Worm (Caenorhabditis elegans) whole organism, young adult: ENCODE data around the gene F55A11.4.

Experiments
- D2030.7 ChIP-seq: fragments of 200-800 bp; sonication (Bioruptor generic); IDR thresholded peaks from 2 replicates; pipeline ENCODE4 v1.3.6; 2022; ENCODE audit warnings: missing genetic modification reagents, missing genetic modification characterization, missing compliant biosample characterization
- F22D6.2 ChIP-seq: sonication (generic microtip); optimal IDR thresholded peaks from 2 replicates; lab custom pipeline; 2016; ENCODE audit warnings: mild to moderate bottlenecking, missing genetic modification characterization, missing compliant biosample characterization
- F23B12.7 ChIP-seq: sonication (generic microtip); optimal IDR thresholded peaks from 2 replicates; lab custom pipeline; 2017; ENCODE audit warnings: missing genetic modification characterization, mild to moderate bottlenecking, missing compliant biosample characterization, antibody characterized with exemption, moderate library complexity; ENCODE audit not compliant: insufficient read depth
- F33H1.4 ChIP-seq: fragments of 200-800 bp; sonication (Bioruptor generic); IDR thresholded peaks from 2 replicates; pipeline ENCODE4 v1.3.6; 2022; ENCODE audit warnings: missing genetic modification reagents, missing genetic modification characterization, missing compliant biosample characterization
- F57C9.4 ChIP-seq: sonication (generic microtip); optimal IDR thresholded peaks from 2 replicates; lab custom pipeline; 2017; ENCODE audit warnings: mild to moderate bottlenecking, missing genetic modification characterization, missing compliant biosample characterization
- K11D2.4 ChIP-seq: fragments of 200-800 bp; sonication (Bioruptor generic); IDR thresholded peaks from 2 replicates; pipeline ENCODE4 v1.3.6; 2022; ENCODE audit warnings: missing genetic modification reagents, missing genetic modification characterization, missing compliant biosample characterization
- K12H6.12 ChIP-seq: fragments of 200-800 bp; sonication (Bioruptor generic); optimal IDR thresholded peaks from 2 replicates; lab custom pipeline; 2018; ENCODE audit warnings: mild to moderate bottlenecking, missing genetic modification characterization, missing compliant biosample characterization
- Y53G8AR.9 ChIP-seq: fragments of 200-800 bp; sonication (Bioruptor generic); conservative IDR thresholded peaks from 2 replicates; pipeline ENCODE4 v1.3.6; 2022; ENCODE audit warnings: missing genetic modification reagents, missing genetic modification characterization, missing compliant biosample characterization
- Y67H2A.10 ChIP-seq: fragments of 200-800 bp; sonication (Bioruptor generic); conservative IDR thresholded peaks from 2 replicates; pipeline ENCODE4 v1.3.6; 2022; ENCODE audit warnings: missing genetic modification reagents, missing genetic modification characterization, missing compliant biosample characterization
- aptf-3 ChIP-seq: fragments of 200-800 bp; sonication (Bioruptor generic); IDR thresholded peaks from 2 replicates; pipeline ENCODE4 v1.3.6; 2022; ENCODE audit warnings: missing genetic modification characterization, missing compliant biosample characterization
- attf-3 ChIP-seq: fragments of 200-800 bp; sonication (Bioruptor generic); conservative IDR thresholded peaks from 2 replicates; pipeline ENCODE4 v1.3.6; 2022; ENCODE audit warnings: missing genetic modification reagents, missing genetic modification characterization, missing compliant biosample characterization
- attf-6 ChIP-seq: fragments of 200-800 bp; sonication (Bioruptor generic); IDR thresholded peaks from 2 replicates; pipeline ENCODE4 v1.3.6; 2022; ENCODE audit warnings: missing genetic modification reagents, missing genetic modification characterization, missing compliant biosample characterization
- bed-1 ChIP-seq: fragments of 200-800 bp; sonication (Bioruptor generic); IDR thresholded peaks from 2 replicates; pipeline ENCODE4 v1.3.6; 2022; ENCODE audit warnings: missing genetic modification reagents, missing genetic modification characterization, missing compliant biosample characterization
- cebp-2 ChIP-seq: fragments of 200-800 bp; sonication (Bioruptor generic); IDR thresholded peaks from 2 replicates; pipeline ENCODE4 v1.3.6; 2022; ENCODE audit warnings: missing genetic modification characterization, missing compliant biosample characterization
- ceh-27 ChIP-seq: fragments of 200-800 bp; sonication (Bioruptor generic); optimal IDR thresholded peaks from 2 replicates; lab custom pipeline; 2018; ENCODE audit warnings: mild to moderate bottlenecking, missing genetic modification characterization, moderate library complexity, missing compliant biosample characterization
- ceh-40 ChIP-seq: fragments of 200-800 bp; sonication (Bioruptor generic); IDR thresholded peaks from 2 replicates; pipeline ENCODE4 v1.3.6; 2022; ENCODE audit warnings: missing genetic modification characterization, missing compliant biosample characterization
- die-1 ChIP-seq: sonication (generic microtip); optimal IDR thresholded peaks from 2 replicates; lab custom pipeline; 2016; ENCODE audit warnings: missing genotype, mild to moderate bottlenecking, missing genetic modification characterization, missing compliant biosample characterization
- egl-18 ChIP-seq: fragments of 200-800 bp; sonication (Bioruptor generic); IDR thresholded peaks from 2 replicates; pipeline ENCODE4 v1.3.6; 2022; ENCODE audit warnings: missing genetic modification reagents, missing genetic modification characterization, missing compliant biosample characterization
- egl-44 ChIP-seq: fragments of 200-800 bp; sonication (Bioruptor generic); IDR thresholded peaks from 2 replicates; pipeline ENCODE4 v1.3.6; 2022; ENCODE audit warnings: missing genetic modification reagents, missing genetic modification characterization, missing compliant biosample characterization
- ekl-4 ChIP-seq: fragments of 200-800 bp; sonication (Bioruptor generic); IDR thresholded peaks from 2 replicates; pipeline ENCODE4 v1.3.6; 2022; ENCODE audit warnings: missing genetic modification reagents, missing genetic modification characterization, missing compliant biosample characterization
- lin-26 ChIP-seq: fragments of 200-800 bp; sonication (Bioruptor generic); IDR thresholded peaks from 2 replicates; pipeline ENCODE4 v1.3.6; 2022; ENCODE audit warnings: missing genetic modification reagents, missing genetic modification characterization, missing compliant biosample characterization
- lin-40 ChIP-seq: sonication (generic microtip); optimal IDR thresholded peaks from 2 replicates; lab custom pipeline; 2016; ENCODE audit warnings: missing genetic modification characterization, mild to moderate bottlenecking, missing compliant biosample characterization, missing genotype, missing genetic modification reagents
- lin-54 ChIP-seq: fragments of 200-800 bp; sonication (Bioruptor generic); optimal IDR thresholded peaks from 2 replicates; lab custom pipeline; 2018; ENCODE audit warnings: mild to moderate bottlenecking, missing genetic modification characterization, missing compliant biosample characterization
- lir-1 ChIP-seq: fragments of 200-800 bp; sonication (Bioruptor generic); conservative IDR thresholded peaks from 2 replicates; pipeline ENCODE4 v1.3.6; 2022; ENCODE audit warnings: missing genetic modification reagents, missing genetic modification characterization, missing compliant biosample characterization
- lsy-27 ChIP-seq: sonication (generic microtip); optimal IDR thresholded peaks from 2 replicates; lab custom pipeline; 2017; ENCODE audit warnings: missing genetic modification characterization, mild to moderate bottlenecking, missing compliant biosample characterization, antibody characterized with exemption, missing genotype, borderline replicate concordance; ENCODE audit not compliant: insufficient read depth
- mcd-1 ChIP-seq: fragments of 200-800 bp; sonication (Bioruptor generic); IDR thresholded peaks from 2 replicates; pipeline ENCODE4 v1.3.6; 2022; ENCODE audit warnings: missing genetic modification reagents, missing genetic modification characterization, missing compliant biosample characterization
- mes-4 ChIP-seq: sonication (generic microtip); optimal IDR thresholded peaks from 2 replicates; lab custom pipeline; 2016; ENCODE audit warnings: missing genotype, missing genetic modification characterization, missing compliant biosample characterization
- nhr-90 ChIP-seq: sonication (generic microtip); optimal IDR thresholded peaks from 2 replicates; lab custom pipeline; 2016; ENCODE audit warnings: missing genotype, mild to moderate bottlenecking, missing genetic modification characterization, missing compliant biosample characterization
- rcor-1 ChIP-seq: fragments of 200-800 bp; sonication (Bioruptor generic); IDR thresholded peaks from 2 replicates; pipeline ENCODE4 v1.3.6; 2022; ENCODE audit warnings: missing genetic modification reagents, missing genetic modification characterization, missing compliant biosample characterization
- rpc-1 ChIP-seq, 2 experiments: fragments of 150-350 bp in 1 of 2; sonication (generic microtip) in 1 of 2; optimal IDR thresholded peaks; 2 replicates each; lab custom pipeline; 2014 to 2018; ENCODE audit warnings: missing biosample characterization in 1 of 2, missing genetic modification characterization in 1 of 2, missing genetic modification reagents in 1 of 2, missing genotype in 1 of 2
- somi-1 ChIP-seq: fragments of 200-800 bp; sonication (Bioruptor generic); optimal IDR thresholded peaks from 2 replicates; lab custom pipeline; 2018; ENCODE audit warnings: mild to moderate bottlenecking, missing genetic modification characterization, missing compliant biosample characterization
- xnd-1 ChIP-seq: sonication (generic microtip); optimal IDR thresholded peaks from 2 replicates; lab custom pipeline; 2016; ENCODE audit warnings: missing genotype, missing genetic modification reagents, missing genetic modification characterization, missing compliant biosample characterization
- zfh-2 ChIP-seq: fragments of 200-800 bp; sonication (Bioruptor generic); conservative IDR thresholded peaks from 2 replicates; pipeline ENCODE4 v1.3.6; 2022; ENCODE audit warnings: missing genetic modification reagents, missing genetic modification characterization, missing compliant biosample characterization
- ztf-22 ChIP-seq: fragments of 200-800 bp; sonication (Bioruptor generic); optimal IDR thresholded peaks from 2 replicates; lab custom pipeline; 2018; ENCODE audit warnings: mild to moderate bottlenecking, missing genetic modification characterization, moderate library complexity, missing compliant biosample characterization

F55A11.4 gene

DNA sequence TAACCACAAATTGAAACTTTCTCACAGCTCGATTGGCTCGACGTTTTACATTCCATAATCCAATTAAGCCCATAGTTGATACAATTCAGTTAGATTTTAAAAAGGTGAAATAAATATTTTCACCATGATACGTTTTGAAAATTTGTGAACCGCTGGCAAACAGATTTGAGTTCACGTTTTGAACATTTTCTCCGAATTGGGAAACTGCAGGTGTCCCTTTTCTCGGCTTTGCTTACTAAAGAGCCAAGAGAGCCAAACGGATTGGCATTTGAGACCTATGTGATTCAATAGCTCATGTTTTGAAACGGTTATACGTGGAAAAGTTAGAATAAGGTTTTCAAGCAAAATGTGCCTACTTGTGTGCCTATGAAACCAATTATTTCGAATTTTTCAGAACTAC lies 33.4 kb upstream of the F55A11.4 start, which contains the start of gene spe-42:
Gene spe-42, minus strand, starts transcription at position 101 of the 400 bp plus-strand sequence.
- TF ChIP-seq K12H6.12 (no peak), zfh-2 (no peak), xnd-1 (tag; lab: Kevin White, UChicago) (no peak), lin-54 (GFP tag; lab: Kevin White, UChicago) (no peak), cebp-2 (GFP tag; lab: Robert Waterston, UW) (no peak), ekl-4 (GFP tag; lab: Robert Waterston, UW) (no peak), F22D6.2 (tag; lab: Kevin White, UChicago) (no peak), mcd-1 (GFP tag; lab: Robert Waterston, UW) (no peak), ztf-22 (GFP tag; lab: Kevin White, UChicago) (no peak), lin-26 (no peak)

ce11 chrV:11737333-11737732 lies 32.9 kb upstream of the F55A11.4 start:
- TF ChIP-seq rcor-1 (GFP tag; lab: Robert Waterston, UW) = no peak
- TF ChIP-seq, all 124 proteins: peak for 0

DNA sequence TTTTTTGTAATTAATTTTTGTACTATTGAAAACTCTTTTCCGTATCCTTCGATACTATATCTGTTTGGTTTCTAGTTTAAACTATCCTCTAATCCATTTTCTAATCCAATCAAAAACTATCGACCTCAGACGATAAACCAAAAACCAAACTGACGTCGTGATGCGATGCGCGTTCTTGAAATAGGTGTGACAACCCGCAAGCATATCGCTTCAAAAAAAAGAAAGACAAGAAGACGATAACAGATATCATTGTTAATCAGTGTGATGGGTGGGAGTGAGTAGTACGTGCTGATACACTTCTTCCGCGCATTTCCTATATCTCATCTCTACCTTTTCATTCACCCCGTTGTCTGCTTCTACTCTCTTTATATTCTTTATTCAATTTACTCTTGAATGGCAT lies 30.4 kb upstream of the F55A11.4 start, which contains the start of gene T04F3.1:
Gene T04F3.1, plus strand, starts transcription at position 246 of the 400 bp plus-strand sequence.
- TF ChIP-seq Y67H2A.10 (GFP tag; lab: Robert Waterston, UW) (no peak), egl-44 (GFP tag; lab: Robert Waterston, UW) (no peak), egl-18 (no peak), bed-1 (GFP tag; lab: Robert Waterston, UW) (no peak), attf-3 (GFP tag; lab: Robert Waterston, UW) (no peak), lir-1 (GFP tag; lab: Robert Waterston, UW) (no peak), rpc-1 (optimal IDR thresholded peaks at IDR 0.05; lab: Kevin White, UChicago) (no peak), rpc-1 (tag; optimal IDR thresholded peaks at IDR 0.05; lab: Kevin White, UChicago) (no peak), ceh-27 (GFP tag; lab: Kevin White, UChicago) (no peak), lin-26 (no peak), aptf-3 (GFP tag; lab: Robert Waterston, UW) (no peak)

- TF ChIP-seq bed-1 (GFP tag; lab: Robert Waterston, UW) (no peak), Y53G8AR.9 (GFP tag; lab: Robert Waterston, UW) (no peak), F57C9.4 (tag; lab: Kevin White, UChicago) (no peak), D2030.7 (GFP tag; lab: Robert Waterston, UW) (no peak), die-1 (tag; lab: Kevin White, UChicago) (no peak), somi-1 (GFP tag; lab: Kevin White, UChicago) (no peak), F23B12.7 (tag; lab: Kevin White, UChicago) (no peak), mes-4 (no peak), rcor-1 (GFP tag; lab: Robert Waterston, UW) (no peak), ceh-40 (no peak), K11D2.4 (no peak), nhr-90 (tag; lab: Kevin White, UChicago) (no peak), F33H1.4 (GFP tag; lab: Robert Waterston, UW) (no peak), attf-6 (GFP tag; lab: Robert Waterston, UW) (no peak), lin-40 (tag; lab: Kevin White, UChicago) (no peak), lsy-27 (tag; lab: Kevin White, UChicago) (no peak)
Measured at ce11 chrV:11741078-11741477, 29.2 kb upstream of the F55A11.4 start.
